Worm (Caenorhabditis elegans): Measurements from ENCODE around the gene C31C9.6.

Gene C31C9.6

DNA sequence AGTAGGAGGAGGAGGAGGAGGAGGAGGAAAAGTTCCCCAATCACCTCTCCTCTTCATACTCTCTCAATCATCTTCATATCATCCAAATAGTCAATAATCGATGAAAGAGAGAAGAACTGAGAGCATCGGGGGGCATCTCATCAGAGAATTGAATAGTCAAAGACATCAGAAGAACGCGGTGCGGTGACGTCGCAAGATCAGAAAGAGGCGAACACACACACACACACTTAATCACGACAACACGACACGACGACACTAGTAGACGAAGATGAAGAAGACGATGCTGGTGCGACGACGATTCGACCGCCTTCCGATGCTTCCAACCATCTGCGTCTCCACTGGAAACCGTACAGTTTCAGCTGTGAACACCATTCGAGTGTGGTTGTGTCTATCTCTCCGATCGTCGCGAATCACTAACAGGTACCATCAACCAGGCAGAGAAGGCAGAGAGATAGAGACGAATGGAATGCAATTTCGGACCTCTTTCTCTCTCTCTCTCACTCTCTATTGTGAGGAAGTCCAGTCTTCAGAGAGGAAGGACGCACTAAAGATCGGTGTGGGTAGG, 16.7 kb upstream of the C31C9.6 start (continued):
- TF ChIP-seq F16B12.6 (tag; optimal IDR thresholded peaks at IDR 0.05): no peak
- TF ChIP-seq aly-2 (tag; optimal IDR thresholded peaks at IDR 0.05): no peak
- TF ChIP-seq lin-13 (GFP tag; optimal IDR thresholded peaks at IDR 0.05): no peak
- TF ChIP-seq ceh-82 (tag; optimal IDR thresholded peaks at IDR 0.05): no peak
- no peak for TF ChIP-seq elt-2 (tag; optimal IDR thresholded peaks at IDR 0.05)
- peak in 1 of 2 experiments; percentile 25 for TF ChIP-seq mdl-1 (tag; optimal IDR thresholded peaks at IDR 0.05)
- TF ChIP-seq nhr-47 (tag; optimal IDR thresholded peaks at IDR 0.05): peak; percentile 40
- no peak for TF ChIP-seq C34B4.2 (tag; optimal IDR thresholded peaks at IDR 0.05)
- TF ChIP-seq nhr-71 (tag; optimal IDR thresholded peaks at IDR 0.05): peak; percentile 79
- no peak for TF ChIP-seq lir-3 (tag; optimal IDR thresholded peaks at IDR 0.05; ENCODE audit: poor library complexity)
- TF ChIP-seq unc-30 (tag; optimal IDR thresholded peaks at IDR 0.05): no peak
- TF ChIP-seq ama-1 (optimal IDR thresholded peaks at IDR 0.05): no peak
- no peak for TF ChIP-seq fos-1 (tag; optimal IDR thresholded peaks at IDR 0.05)
- TF ChIP-seq jun-1 (tag; optimal IDR thresholded peaks at IDR 0.05): no peak
- TF ChIP-seq pag-3 (tag; optimal IDR thresholded peaks at IDR 0.05; ENCODE audit: borderline replicate concordance, insufficient read depth): no peak
- peak; percentile 64 for TF ChIP-seq nhr-90 (tag; optimal IDR thresholded peaks at IDR 0.05; ENCODE audit: poor library complexity)
- no peak for TF ChIP-seq nhr-77 (tag; optimal IDR thresholded peaks at IDR 0.05)
- TF ChIP-seq lin-39 (tag; optimal IDR thresholded peaks at IDR 0.05): no peak
- peak; percentile 74 for TF ChIP-seq nhr-20 (tag; optimal IDR thresholded peaks at IDR 0.05)
- no peak for TF ChIP-seq sup-37 (GFP tag; optimal IDR thresholded peaks at IDR 0.05)
- no peak for TF ChIP-seq hlh-4 (tag; optimal IDR thresholded peaks at IDR 0.05)
- no peak for TF ChIP-seq aha-1 (tag; optimal IDR thresholded peaks at IDR 0.05)
- peak; percentile 67 for TF ChIP-seq lin-14 (GFP tag; optimal IDR thresholded peaks at IDR 0.05)
- TF ChIP-seq egl-27 (tag; optimal IDR thresholded peaks at IDR 0.05): no peak
- no peak for TF ChIP-seq mef-2 (tag; optimal IDR thresholded peaks at IDR 0.05)
- TF ChIP-seq vab-15 (tag; optimal IDR thresholded peaks at IDR 0.05): no peak
- TF ChIP-seq zip-4 (GFP tag; optimal IDR thresholded peaks at IDR 0.05): no peak
- TF ChIP-seq nhr-84 (tag; optimal IDR thresholded peaks at IDR 0.05): no peak
- no peak for TF ChIP-seq mab-9 (GFP tag; IDR thresholded peaks at IDR 0.05)

DNA sequence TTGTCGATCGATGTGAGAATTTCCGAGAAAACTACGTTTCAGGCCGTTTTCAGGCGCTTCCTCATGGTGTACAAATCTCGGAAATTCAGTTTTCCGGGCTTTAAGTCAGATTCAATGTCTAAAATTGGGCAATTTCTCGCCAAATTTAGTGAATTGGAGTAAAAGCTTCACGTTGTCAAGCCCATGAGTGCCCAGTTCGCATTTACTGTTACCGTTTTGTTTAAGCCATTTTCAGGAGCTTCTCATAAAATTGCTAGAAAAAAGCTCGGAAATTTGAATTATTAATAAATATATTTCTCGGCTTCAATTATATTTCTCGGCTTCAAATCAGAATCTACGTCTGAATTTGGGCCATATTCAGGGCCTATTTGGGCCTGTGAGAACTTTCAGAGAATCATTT, 16.0 kb upstream of the C31C9.6 start:
- no peak for TF ChIP-seq nhr-19 (GFP tag; conservative IDR thresholded peaks at IDR 0.05)
- TF ChIP-seq lin-14 (GFP tag; optimal IDR thresholded peaks at IDR 0.05): no peak
- no peak for TF ChIP-seq grh-1 (GFP tag; IDR thresholded peaks at IDR 0.05)
- no peak for TF ChIP-seq lin-35 (GFP tag; optimal IDR thresholded peaks at IDR 0.05)
- no peak for TF ChIP-seq aly-2 (tag; optimal IDR thresholded peaks at IDR 0.05)
- no peak for TF ChIP-seq fkh-4 (tag; optimal IDR thresholded peaks at IDR 0.05; ENCODE audit: borderline replicate concordance)
- no peak for TF ChIP-seq vab-15 (tag; optimal IDR thresholded peaks at IDR 0.05)
- TF ChIP-seq efl-3 (GFP tag; optimal IDR thresholded peaks at IDR 0.05): no peak
- no peak for TF ChIP-seq efl-1 (optimal IDR thresholded peaks at IDR 0.05)
- TF ChIP-seq efl-1 (GFP tag; optimal IDR thresholded peaks at IDR 0.05 in 1 of 2): no peak
- no peak for TF ChIP-seq sox-4 (tag; optimal IDR thresholded peaks at IDR 0.05)
- no peak for TF ChIP-seq sup-37 (GFP tag; optimal IDR thresholded peaks at IDR 0.05)
- TF ChIP-seq lin-39 (tag; optimal IDR thresholded peaks at IDR 0.05): no peak
- no peak for TF ChIP-seq swsn-7 (tag; optimal IDR thresholded peaks at IDR 0.05)
- TF ChIP-seq irx-1 (tag; optimal IDR thresholded peaks at IDR 0.05): no peak
- no peak for TF ChIP-seq nhr-90 (tag; optimal IDR thresholded peaks at IDR 0.05; ENCODE audit: poor library complexity)
- TF ChIP-seq pqm-1 (tag; optimal IDR thresholded peaks at IDR 0.05): no peak

DNA sequence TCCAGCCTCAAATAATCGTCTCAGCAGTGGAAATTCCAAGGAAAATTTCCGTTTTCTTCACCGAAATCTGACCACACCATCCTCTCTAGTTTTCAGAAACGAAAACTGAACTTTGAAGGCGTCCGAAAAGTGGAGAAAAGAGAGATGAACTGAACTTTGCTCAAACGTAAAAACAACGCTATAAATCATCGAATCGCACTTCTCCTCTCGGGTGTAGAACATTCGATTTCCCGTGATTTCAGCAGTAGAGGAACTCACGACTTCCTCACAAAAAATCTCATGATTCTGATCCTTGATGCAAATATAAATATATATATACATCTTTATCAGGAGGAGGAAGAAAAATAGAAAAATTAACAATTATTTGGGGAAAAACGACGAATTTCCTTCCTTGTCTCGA, 13.3 kb upstream of the C31C9.6 start:
- TF ChIP-seq nhr-20 (tag; optimal IDR thresholded peaks at IDR 0.05) (peak; percentile 6), elt-3 (tag; optimal IDR thresholded peaks at IDR 0.05) (peak in 1 of 6 experiments; percentile 40), mdl-1 (tag; optimal IDR thresholded peaks at IDR 0.05) (peak in 1 of 2 experiments; percentile 12), nhr-71 (tag; optimal IDR thresholded peaks at IDR 0.05) (peak; percentile 54), nhr-85 (tag) (peak; percentile 66), jun-1 (tag; optimal IDR thresholded peaks at IDR 0.05) (no peak), lin-35 (GFP tag; optimal IDR thresholded peaks at IDR 0.05) (peak in 1 of 2 experiments; percentile 33), unc-130 (tag; optimal IDR thresholded peaks at IDR 0.05) (peak; percentile 42), snpc-4 (tag; optimal IDR thresholded peaks at IDR 0.05) (no peak), ces-1 (GFP tag; optimal IDR thresholded peaks at IDR 0.05) (no peak), irx-1 (tag; optimal IDR thresholded peaks at IDR 0.05) (no peak), nhr-19 (GFP tag; conservative IDR thresholded peaks at IDR 0.05) (peak; percentile 25), ceh-8 (GFP tag; optimal IDR thresholded peaks at IDR 0.05) (no peak), unc-98 (GFP tag; IDR thresholded peaks at IDR 0.05) (no peak), nhr-90 (tag; optimal IDR thresholded peaks at IDR 0.05; ENCODE audit: poor library complexity) (peak; percentile 10)
